Fruit fly (Drosophila melanogaster): Measurements from ENCODE around the gene Ir8a.

Ir8a gene

DNA sequence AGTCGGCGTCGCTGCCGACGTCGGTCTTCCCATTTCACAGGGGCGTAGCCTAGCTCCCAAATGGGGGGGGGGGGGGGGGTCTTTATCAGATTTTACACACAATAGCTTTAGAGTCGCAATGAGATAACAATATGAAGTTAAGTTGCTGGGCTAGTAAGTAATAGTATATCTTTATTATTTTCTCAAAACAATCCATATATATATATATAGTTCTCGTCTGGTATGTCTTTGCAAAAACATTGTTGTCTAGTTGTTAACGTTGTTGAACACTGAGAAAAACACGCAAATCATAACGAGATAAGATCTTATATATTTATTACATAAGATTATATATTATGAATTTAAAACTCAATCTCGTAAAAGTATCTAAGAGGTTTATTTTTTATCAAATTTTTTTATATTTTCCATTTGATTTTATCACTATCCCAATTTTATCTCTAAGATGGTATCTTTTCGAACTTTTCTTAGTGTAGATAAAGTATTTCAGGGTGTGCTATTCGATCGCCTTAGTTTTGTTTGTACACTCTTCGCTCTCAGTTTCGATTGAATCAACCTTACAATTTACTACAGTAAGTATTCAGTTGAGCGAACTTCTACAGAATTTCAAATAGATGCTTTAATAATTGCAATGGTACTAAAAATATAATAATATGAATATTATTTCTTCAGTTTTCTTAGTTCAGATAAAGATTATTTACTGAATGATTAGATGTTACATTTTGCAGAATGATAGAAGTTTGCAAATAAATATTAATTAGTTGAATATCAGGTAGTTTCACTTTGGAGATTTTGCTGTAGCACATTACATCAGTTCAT, 34.3 kb downstream of the Ir8a start (continued):
- peak; percentile 40; the same call in 1 of the 2 replicates for TF ChIP-seq CG17328 (GFP tag; IDR thresholded peaks at IDR 0.05)
- TF ChIP-seq Jarid2 (GFP tag; optimal IDR thresholded peaks at IDR 0.05) = peak; percentile 47
- TF ChIP-seq Oli (tag; optimal IDR thresholded peaks at IDR 0.05) = peak; percentile 61
- TF ChIP-seq trem (tag; optimal IDR thresholded peaks at IDR 0.05) = peak; percentile 24
- no peak for TF ChIP-seq kay (GFP tag; optimal IDR thresholded peaks at IDR 0.05)
- TF ChIP-seq Sox102F (GFP tag; optimal IDR thresholded peaks at IDR 0.05) = peak; percentile 50
- peak; percentile 88 for TF ChIP-seq CG3281 (GFP tag; optimal IDR thresholded peaks at IDR 0.05)
- TF ChIP-seq Awh (GFP tag; IDR thresholded peaks at IDR 0.05) = 0 out of 2 replicates have a peak, but pooled peaks have one; percentile 19
- peak; percentile 45 for TF ChIP-seq Dref (GFP tag; IDR thresholded peaks at IDR 0.05)
- TF ChIP-seq ap (GFP tag; IDR thresholded peaks at IDR 0.05) = peak; percentile 46
- no peak for TF ChIP-seq CG10565 (GFP tag; optimal IDR thresholded peaks at IDR 0.05)
- no peak for TF ChIP-seq shn (GFP tag; optimal IDR thresholded peaks at IDR 0.05)
- no peak for TF ChIP-seq fd64A (GFP tag; optimal IDR thresholded peaks at IDR 0.05)
- TF ChIP-seq tna (GFP tag; IDR thresholded peaks at IDR 0.05; ENCODE audit: partially characterized antibody) = no peak
- no peak for TF ChIP-seq CG1647 (GFP tag; optimal IDR thresholded peaks at IDR 0.05)
- peak; percentile 28 for TF ChIP-seq Myb (GFP tag; optimal IDR thresholded peaks at IDR 0.05)
- TF ChIP-seq H2.0 (GFP tag; IDR thresholded peaks at IDR 0.05) = peak; percentile 75; the same call in 1 of the 2 replicates
- no peak for TF ChIP-seq Dp (GFP tag; optimal IDR thresholded peaks at IDR 0.05)
- peak; percentile 73 for TF ChIP-seq unpg (GFP tag; optimal IDR thresholded peaks at IDR 0.05)
- peak; percentile 18 for TF ChIP-seq CG5180 (GFP tag; optimal IDR thresholded peaks at IDR 0.05)
- peak; percentile 43 for TF ChIP-seq CG12104 (GFP tag; optimal IDR thresholded peaks at IDR 0.05)
- TF ChIP-seq Hr51 (GFP tag; optimal IDR thresholded peaks at IDR 0.05) = peak; percentile 2 to 76
- TF ChIP-seq ind (GFP tag; optimal IDR thresholded peaks at IDR 0.05) = peak; percentile 51
- TF ChIP-seq fd102C (GFP tag; optimal IDR thresholded peaks at IDR 0.05) = no peak
- peak; percentile 79 for TF ChIP-seq ham (GFP tag; IDR thresholded peaks at IDR 0.05)
- TF ChIP-seq Gsc (GFP tag; IDR thresholded peaks at IDR 0.05) = no peak
- peak; percentile 31 for TF ChIP-seq Bdp1 (GFP tag; optimal IDR thresholded peaks at IDR 0.05)
- no peak for TF ChIP-seq knrl (GFP tag; IDR thresholded peaks at IDR 0.05; ENCODE audit: partially characterized antibody)
- peak; percentile 32 for TF ChIP-seq CG34376 (GFP tag; optimal IDR thresholded peaks at IDR 0.05)
- peak; percentile 80 for TF ChIP-seq gem (tag; optimal IDR thresholded peaks at IDR 0.05)
- no peak for TF ChIP-seq pb (GFP tag; optimal IDR thresholded peaks at IDR 0.05)
- TF ChIP-seq oc (tag; optimal IDR thresholded peaks at IDR 0.05) = no peak
- TF ChIP-seq CG34224 (GFP tag; IDR thresholded peaks at IDR 0.05; ENCODE audit: partially characterized antibody) = no peak
- TF ChIP-seq ewg (GFP tag; optimal IDR thresholded peaks at IDR 0.05) = peak; percentile 12
- peak; percentile 39 for TF ChIP-seq fd96Cb (tag; optimal IDR thresholded peaks at IDR 0.05)
- no peak for TF ChIP-seq Opbp (GFP tag; IDR thresholded peaks at IDR 0.05; ENCODE audit: partially characterized antibody)
- no peak for TF ChIP-seq CG8089 (GFP tag; optimal IDR thresholded peaks at IDR 0.05)
- no peak for TF ChIP-seq CG3065 (GFP tag; optimal IDR thresholded peaks at IDR 0.05)
- TF ChIP-seq B-H2 (GFP tag; optimal IDR thresholded peaks at IDR 0.05) = peak; percentile 83
- no peak for TF ChIP-seq Hr78 (GFP tag; optimal IDR thresholded peaks at IDR 0.05)
- TF ChIP-seq dysf (GFP tag; IDR thresholded peaks at IDR 0.05) = peak; percentile 91
- peak; percentile 79; the same call in 2 of the 3 replicates for TF ChIP-seq CG17361 (GFP tag; IDR thresholded peaks at IDR 0.05)
- peak; percentile 76 for TF ChIP-seq Usf (GFP tag; optimal IDR thresholded peaks at IDR 0.05)
- TF ChIP-seq CG33557 (GFP tag; optimal IDR thresholded peaks at IDR 0.05) = no peak
- TF ChIP-seq E2f2 (GFP tag; IDR thresholded peaks at IDR 0.05) = peak; percentile 36
- TF ChIP-seq Aef1 (GFP tag; IDR thresholded peaks at IDR 0.05) = peak; percentile 71; the same call in 2 of the 3 replicates
- TF ChIP-seq CG11560 (tag; IDR thresholded peaks at IDR 0.05) = peak; percentile 79
- peak; percentile 58; the same call in 1 of the 2 replicates for TF ChIP-seq bowl (GFP tag; IDR thresholded peaks at IDR 0.05)
